Fruit fly (Drosophila melanogaster): ENCODE measurements around the gene CG14435.

CG14435 gene

DNA sequence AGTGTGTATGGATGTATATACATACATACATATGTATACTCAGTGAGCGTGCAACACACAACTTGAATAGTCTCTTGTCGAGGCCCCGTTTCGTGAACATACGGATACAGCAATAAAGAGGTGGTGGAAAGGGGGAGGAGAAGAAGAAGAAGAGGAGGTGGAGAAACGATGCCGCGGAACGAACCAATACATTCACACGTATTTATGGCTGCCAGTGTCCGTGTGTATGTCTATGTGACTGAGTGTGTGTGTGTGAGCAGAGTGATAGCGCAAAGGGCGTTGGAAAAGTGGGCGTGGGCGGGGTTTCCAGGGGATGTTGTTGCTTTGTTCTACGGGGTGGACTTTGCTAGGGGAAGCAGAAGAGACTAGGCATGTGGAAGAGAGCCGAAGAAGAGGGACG is 9.7 kb upstream of the CG14435 start (continued):
- TF ChIP-seq salm (tag; optimal IDR thresholded peaks at IDR 0.05), result no peak
- TF ChIP-seq CG2712 (tag; optimal IDR thresholded peaks at IDR 0.05), result no peak
- no peak for TF ChIP-seq CHES-1-like (GFP tag; optimal IDR thresholded peaks at IDR 0.05)
- TF ChIP-seq HLH3B (GFP tag; IDR thresholded peaks at IDR 0.05), result no peak
- no peak for TF ChIP-seq CG7839 (tag; optimal IDR thresholded peaks at IDR 0.05)
- TF ChIP-seq CG11247 (GFP tag; IDR thresholded peaks at IDR 0.05), result no peak
- no peak for TF ChIP-seq grn (GFP tag; optimal IDR thresholded peaks at IDR 0.05)
- peak; percentile 99 for TF ChIP-seq abd-A (tag; optimal IDR thresholded peaks at IDR 0.05)
- no peak for TF ChIP-seq CG18011 (GFP tag; optimal IDR thresholded peaks at IDR 0.05)
- TF ChIP-seq CG13424 (tag; optimal IDR thresholded peaks at IDR 0.05), result no peak
- no peak for TF ChIP-seq CG16863 (GFP tag; optimal IDR thresholded peaks at IDR 0.05)
- TF ChIP-seq Deaf1 (tag; optimal IDR thresholded peaks at IDR 0.05), result peak; percentile 89
- no peak for TF ChIP-seq CG3726 (GFP tag; IDR thresholded peaks at IDR 0.05)
- no peak for TF ChIP-seq Nf-YA (GFP tag; IDR thresholded peaks at IDR 0.05)
- TF ChIP-seq schlank (tag; optimal IDR thresholded peaks at IDR 0.05), result no peak
- no peak for TF ChIP-seq jing (GFP tag; optimal IDR thresholded peaks at IDR 0.05)
- no peak for TF ChIP-seq unpg (GFP tag; optimal IDR thresholded peaks at IDR 0.05)
- no peak for TF ChIP-seq Hand (GFP tag; optimal IDR thresholded peaks at IDR 0.05)
- no peak for TF ChIP-seq Dref (GFP tag; IDR thresholded peaks at IDR 0.05)
- peak; percentile 56; the same call in 1 of the 2 replicates for TF ChIP-seq vvl (GFP tag; IDR thresholded peaks at IDR 0.05)
- no peak for TF ChIP-seq CG6683 (GFP tag; optimal IDR thresholded peaks at IDR 0.05)
- no peak for TF ChIP-seq Ptx1 (GFP tag; IDR thresholded peaks at IDR 0.05)
- TF ChIP-seq ato (GFP tag; IDR thresholded peaks at IDR 0.05; ENCODE audit: partially characterized antibody), result no peak
- TF ChIP-seq slbo (GFP tag; IDR thresholded peaks at IDR 0.05), result no peak
- TF ChIP-seq Trl (optimal IDR thresholded peaks at IDR 0.05), result no peak
- no peak for TF ChIP-seq Trl (GFP tag; optimal IDR thresholded peaks at IDR 0.05)
- TF ChIP-seq CG6791 (GFP tag; IDR thresholded peaks at IDR 0.05; ENCODE audit: partially characterized antibody), result no peak
- no peak for TF ChIP-seq sr (GFP tag; IDR thresholded peaks at IDR 0.05)
- TF ChIP-seq Oaz (GFP tag; IDR thresholded peaks at IDR 0.05), result no peak
- TF ChIP-seq CG32767 (GFP tag; IDR thresholded peaks at IDR 0.05), result peak; percentile 66; the same call in 1 of the 2 replicates
- TF ChIP-seq jigr1 (GFP tag; IDR thresholded peaks at IDR 0.05), result no peak
- TF ChIP-seq yki (optimal IDR thresholded peaks at IDR 0.05), result no peak
- no peak for TF ChIP-seq Scr (GFP tag; IDR thresholded peaks at IDR 0.05; ENCODE audit: partially characterized antibody)
- TF ChIP-seq CG33557 (GFP tag; optimal IDR thresholded peaks at IDR 0.05), result peak; percentile 5
- TF ChIP-seq vfl (GFP tag; optimal IDR thresholded peaks at IDR 0.05), result no peak
- TF ChIP-seq pzg (GFP tag; optimal IDR thresholded peaks at IDR 0.05), result peak; percentile 10
- TF ChIP-seq chn (GFP tag; optimal IDR thresholded peaks at IDR 0.05), result peak; percentile 67
- TF ChIP-seq zfh2 (GFP tag; optimal IDR thresholded peaks at IDR 0.05), result no peak
- no peak for TF ChIP-seq NK7.1 (GFP tag; optimal IDR thresholded peaks at IDR 0.05)
- peak; percentile 91 for TF ChIP-seq CG3065 (GFP tag; optimal IDR thresholded peaks at IDR 0.05)
- TF ChIP-seq row (GFP tag; IDR thresholded peaks at IDR 0.05), result peak; percentile 34; the same call in 1 of the 3 replicates
- no peak for TF ChIP-seq zen (tag; optimal IDR thresholded peaks at IDR 0.05)
- TF ChIP-seq scrt (GFP tag; optimal IDR thresholded peaks at IDR 0.05), result no peak
- no peak for TF ChIP-seq Atf3 (GFP tag; optimal IDR thresholded peaks at IDR 0.05)
- no peak for TF ChIP-seq tx (GFP tag; optimal IDR thresholded peaks at IDR 0.05)
- no peak for TF ChIP-seq pb (GFP tag; optimal IDR thresholded peaks at IDR 0.05)
- no peak for TF ChIP-seq CG2120 (GFP tag; optimal IDR thresholded peaks at IDR 0.05)
- TF ChIP-seq NC2β (GFP tag; optimal IDR thresholded peaks at IDR 0.05), result no peak
- peak; percentile 91 for TF ChIP-seq CG10543 (GFP tag; optimal IDR thresholded peaks at IDR 0.05)
- TF ChIP-seq nom (GFP tag; optimal IDR thresholded peaks at IDR 0.05), result peak; percentile 63
- no peak for TF ChIP-seq CG30403 (GFP tag; optimal IDR thresholded peaks at IDR 0.05)
- TF ChIP-seq Dfd (GFP tag; optimal IDR thresholded peaks at IDR 0.05), result no peak
- peak; percentile 52 for TF ChIP-seq sqz (GFP tag; optimal IDR thresholded peaks at IDR 0.05)

Measured in whole organism, embryonic.